Worm (Caenorhabditis elegans): ENCODE measurements around the gene srh-308.
"Not testable (repeated sequence)": the region's sequence is repeated elsewhere in the genome, so short reads cannot be mapped to it uniquely, and the experiment has no call there.

srh-308 gene

DNA sequence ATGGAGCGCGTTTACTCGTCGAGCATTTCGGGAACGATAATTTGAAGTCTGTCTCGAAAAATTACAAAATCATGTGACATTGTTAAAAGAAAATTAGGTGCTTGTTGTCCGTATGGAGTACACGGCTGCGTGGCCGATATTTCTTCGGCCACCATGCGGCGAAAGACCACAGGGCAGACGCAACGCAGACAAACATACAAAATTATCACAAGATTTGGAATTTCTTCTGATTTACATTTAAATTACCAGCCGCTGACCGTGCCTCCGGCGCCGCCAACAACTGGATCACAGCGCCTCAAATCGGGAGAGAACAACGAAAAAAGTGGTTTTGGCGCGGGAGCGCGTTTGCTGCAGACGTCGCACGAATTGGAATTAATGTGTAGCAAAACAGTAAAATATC lies 37.7 kb upstream of the srh-308 start:
- TF ChIP-seq ceh-31 (tag; optimal IDR thresholded peaks at IDR 0.05) (peak; percentile 92), ceh-2 (tag; optimal IDR thresholded peaks at IDR 0.05) (peak; percentile 92), hlh-6 (tag; optimal IDR thresholded peaks at IDR 0.05) (peak; percentile 62), nfya-1 (tag; optimal IDR thresholded peaks at IDR 0.05) (peak; percentile 37), elt-2 (tag; optimal IDR thresholded peaks at IDR 0.05) (peak; percentile 58), zip-5 (tag; optimal IDR thresholded peaks at IDR 0.05) (peak; percentile 75), unc-3 (GFP tag; conservative IDR thresholded peaks at IDR 0.05) (0 out of 2 replicates have a peak, but pooled peaks have one; percentile 40), unc-42 (tag; optimal IDR thresholded peaks at IDR 0.05) (peak; percentile 66), tbx-2 (tag; optimal IDR thresholded peaks at IDR 0.05) (peak; percentile 91), lim-6 (tag; optimal IDR thresholded peaks at IDR 0.05) (peak; percentile 35), ceh-18 (tag; optimal IDR thresholded peaks at IDR 0.05) (peak; percentile 76), hlh-30 (tag; optimal IDR thresholded peaks at IDR 0.05; ENCODE audit: insufficient read depth) (peak; percentile 90), pqm-1 (tag; optimal IDR thresholded peaks at IDR 0.05) (peak; percentile 44), ets-4 (tag; optimal IDR thresholded peaks at IDR 0.05) (peak; percentile 97), dmd-4 (tag; optimal IDR thresholded peaks at IDR 0.05; ENCODE audit: borderline replicate concordance) (peak; percentile 43), fkh-6 (tag; optimal IDR thresholded peaks at IDR 0.05) (peak; percentile 50), ztf-16 (tag; optimal IDR thresholded peaks at IDR 0.05) (peak; percentile 16), rnt-1 (tag; optimal IDR thresholded peaks at IDR 0.05) (peak; percentile 84), ref-2 (tag; optimal IDR thresholded peaks at IDR 0.05) (peak; percentile 91), F13H6.1 (tag; optimal IDR thresholded peaks at IDR 0.05) (peak; percentile 53), ceh-14 (tag; optimal IDR thresholded peaks at IDR 0.05) (peak; percentile 65), sdc-2 (tag; optimal IDR thresholded peaks at IDR 0.05) (peak; percentile 66), unc-55 (GFP tag; optimal IDR thresholded peaks at IDR 0.05) (peak; percentile 39), fax-1 (tag; optimal IDR thresholded peaks at IDR 0.05) (peak; percentile 54), C08G9.2 (tag; optimal IDR thresholded peaks at IDR 0.05) (peak; percentile 99), mec-3 (tag; optimal IDR thresholded peaks at IDR 0.05; ENCODE audit: borderline replicate concordance) (peak; percentile 83), ceh-34 (tag; optimal IDR thresholded peaks at IDR 0.05) (peak; percentile 3), hlh-8 (tag; optimal IDR thresholded peaks at IDR 0.05) (peak; percentile 85), tbx-7 (tag; optimal IDR thresholded peaks at IDR 0.05) (peak; percentile 91), dve-1 (tag; optimal IDR thresholded peaks at IDR 0.05) (peak; percentile 9)
- not testable (repeated sequence) for TF ChIP-seq unc-3 (tag; optimal IDR thresholded peaks at IDR 0.05)

DNA sequence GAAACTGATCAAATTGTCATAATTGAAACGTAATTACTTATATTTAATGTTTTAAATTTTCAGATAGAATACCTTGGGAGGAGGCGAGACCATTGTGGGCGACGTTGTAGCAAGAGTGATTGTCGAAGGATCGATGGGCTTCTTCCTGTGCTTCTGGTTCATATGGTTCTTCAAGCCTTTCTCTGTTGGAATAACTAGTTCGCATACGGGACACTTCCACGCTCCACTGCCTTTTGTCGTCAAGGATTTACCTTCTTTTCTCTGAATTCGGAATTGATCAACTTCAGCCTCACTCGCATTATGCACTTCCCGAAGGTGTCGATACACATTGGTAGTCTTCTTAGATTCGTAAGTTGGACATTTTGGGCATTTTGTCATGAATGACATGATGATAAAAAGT lies 31.9 kb upstream of the srh-308 start, which contains the start of gene F58D12.1:
F58D12.1 (plus strand) TSS at position 301 of the 400 bp plus-strand sequence.
- TF ChIP-seq hlh-13 (GFP tag; optimal IDR thresholded peaks at IDR 0.05); Y22D7AL.16 (tag; optimal IDR thresholded peaks at IDR 0.05); F13H6.1 (tag; optimal IDR thresholded peaks at IDR 0.05): not testable (repeated sequence)

DNA sequence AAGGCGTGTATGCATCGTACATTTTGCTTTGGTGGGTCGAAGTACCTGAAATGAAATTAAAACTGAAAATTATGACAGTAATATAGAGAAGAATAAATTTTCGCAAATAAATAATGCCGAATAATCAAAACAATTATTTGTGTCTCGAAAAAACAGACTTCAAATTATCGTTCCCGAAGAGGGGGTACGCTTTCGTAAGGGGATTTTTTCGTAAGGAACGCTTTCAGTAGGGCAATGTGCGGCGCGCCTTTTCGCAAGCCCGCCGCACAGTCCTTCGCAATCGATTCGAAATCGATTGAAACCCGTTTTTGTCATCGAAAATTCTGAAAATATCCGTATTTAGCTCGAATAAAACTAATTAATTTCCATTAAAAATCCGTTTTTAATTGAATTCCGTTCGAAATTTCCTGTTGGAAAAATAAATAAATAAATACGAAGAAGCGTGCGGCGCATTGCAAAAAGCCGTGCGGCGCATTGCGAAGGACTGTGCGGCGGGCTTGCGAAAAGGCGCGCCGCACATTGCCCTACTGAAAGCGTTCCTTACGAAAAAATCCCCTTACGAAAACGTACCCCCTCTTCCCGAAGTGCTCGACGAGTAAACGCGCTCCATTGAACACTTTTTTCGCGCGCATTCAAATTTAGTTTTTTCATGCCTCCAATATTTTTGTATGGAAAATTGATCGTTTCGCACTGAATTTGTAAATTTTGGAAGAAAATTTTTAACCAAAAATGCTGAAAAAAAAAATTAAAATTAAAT lies 21.1 kb upstream of the srh-308 start, which contains the start of gene vps-39:
vps-39 (minus strand) TSS at position 51 of the 757 bp plus-strand sequence.
- TF ChIP-seq madf-2 (tag; optimal IDR thresholded peaks at IDR 0.05), result peak; percentile 13
- TF ChIP-seq unc-3 (GFP tag; conservative IDR thresholded peaks at IDR 0.05), result 0 out of 2 replicates have a peak, but pooled peaks have one; percentile 22
- TF ChIP-seq unc-3 (tag; optimal IDR thresholded peaks at IDR 0.05), result not testable (repeated sequence)
- peak; percentile 26 for TF ChIP-seq zip-5 (tag; optimal IDR thresholded peaks at IDR 0.05)
- TF ChIP-seq tbx-2 (tag; optimal IDR thresholded peaks at IDR 0.05), result peak; percentile 50
- TF ChIP-seq nfya-1 (tag; optimal IDR thresholded peaks at IDR 0.05), result peak; percentile 31
- TF ChIP-seq ceh-14 (tag; optimal IDR thresholded peaks at IDR 0.05), result peak; percentile 60
- peak; percentile 27 for TF ChIP-seq ceh-34 (tag; optimal IDR thresholded peaks at IDR 0.05)
- peak; percentile 20 for TF ChIP-seq C08G9.2 (tag; optimal IDR thresholded peaks at IDR 0.05)
- peak; percentile 0 for TF ChIP-seq ttx-3 (tag; optimal IDR thresholded peaks at IDR 0.05)
- TF ChIP-seq hlh-13 (GFP tag; optimal IDR thresholded peaks at IDR 0.05), result peak; percentile 11
- TF ChIP-seq sox-2 (GFP tag; IDR thresholded peaks at IDR 0.05), result peak; percentile 62
- peak; percentile 3 for TF ChIP-seq F13H6.1 (tag; optimal IDR thresholded peaks at IDR 0.05)
- TF ChIP-seq elt-2 (tag; optimal IDR thresholded peaks at IDR 0.05), result peak; percentile 32
- peak; percentile 15 for TF ChIP-seq K09A11.1 (tag; optimal IDR thresholded peaks at IDR 0.05; ENCODE audit: insufficient read depth)
- TF ChIP-seq ceh-31 (tag; optimal IDR thresholded peaks at IDR 0.05), result peak; percentile 75
- TF ChIP-seq ref-2 (tag; optimal IDR thresholded peaks at IDR 0.05), result peak; percentile 52
- TF ChIP-seq ceh-45 (GFP tag; IDR thresholded peaks at IDR 0.05), result peak; percentile 61; the same call in 1 of the 2 replicates
- peak; percentile 3 for TF ChIP-seq ceh-2 (tag; optimal IDR thresholded peaks at IDR 0.05)
